Worm (Caenorhabditis elegans) whole organism, L1 larva: ENCODE measurements around the gene C09B8.8.

Source experiments
- C04F5.9 ChIP-seq: sonication (generic microtip); optimal IDR thresholded peaks from 2 replicates; lab custom pipeline; 2016; ENCODE audit warnings: missing genetic modification characterization, missing compliant biosample characterization
- F16B12.6 ChIP-seq: fragments of 150-350 bp; optimal IDR thresholded peaks from 2 replicates; lab custom pipeline; 2014; ENCODE audit warnings: missing biosample characterization, missing genetic modification characterization
- Y116A8C.19 ChIP-seq: sonication (generic microtip); optimal IDR thresholded peaks from 2 replicates; lab custom pipeline; 2016; ENCODE audit warnings: missing compliant biosample characterization, missing genetic modification characterization, borderline replicate concordance
- aha-1 ChIP-seq: fragments of 150-350 bp; optimal IDR thresholded peaks from 2 replicates; lab custom pipeline; 2014; ENCODE audit warnings: missing biosample characterization, missing genetic modification characterization
- aly-2 ChIP-seq: fragments of 150-350 bp; optimal IDR thresholded peaks from 2 replicates; lab custom pipeline; 2014; ENCODE audit warnings: missing biosample characterization, missing genetic modification characterization
- blmp-1 ChIP-seq: fragments of 150-350 bp; optimal IDR thresholded peaks from 2 replicates; lab custom pipeline; 2014; ENCODE audit warnings: missing biosample characterization, missing genetic modification characterization
- ceh-82 ChIP-seq, 3 experiments: fragments of 150-350 bp in 1 of 3; sonication (generic microtip) in 2 of 3; optimal IDR thresholded peaks; 2 replicates each; lab custom pipeline; 2014 to 2017; ENCODE audit warnings: missing biosample characterization in 3 of 3, missing genetic modification characterization in 3 of 3
- ces-1 ChIP-seq: fragments of 150-350 bp; optimal IDR thresholded peaks from 2 replicates; lab custom pipeline; 2014; ENCODE audit warnings: missing biosample characterization, missing genetic modification reagents, missing genetic modification characterization
- efl-1 ChIP-seq, 4 experiments: fragments of 150-350 bp; optimal IDR thresholded peaks in 3 of 4; peaks in 1 of 4; 1 replicate in 1 of 4; 2 replicates in 3 of 4; lab custom pipeline; 2014; ENCODE audit warnings: missing biosample characterization in 2 of 4, missing genetic modification characterization in 2 of 4, missing genetic modification reagents in 2 of 4
- egl-13 ChIP-seq: sonication (generic microtip); optimal IDR thresholded peaks from 2 replicates; lab custom pipeline; 2016; ENCODE audit warnings: missing genotype, missing genetic modification reagents, missing genetic modification characterization, missing compliant biosample characterization
- elt-3 ChIP-seq, 6 experiments: fragments of 150-350 bp in 1 of 6; sonication (generic microtip); optimal IDR thresholded peaks; 2 replicates each; lab custom pipeline; 2017 to 2018; ENCODE audit warnings: missing biosample characterization in 6 of 6, missing genetic modification characterization in 6 of 6, inconsistent platforms in 1 of 6
- fkh-4 ChIP-seq: sonication (generic microtip); optimal IDR thresholded peaks from 2 replicates; lab custom pipeline; 2016; ENCODE audit warnings: missing compliant biosample characterization, missing genetic modification characterization, borderline replicate concordance
- fos-1 ChIP-seq: fragments of 150-350 bp; optimal IDR thresholded peaks from 2 replicates; lab custom pipeline; 2014; ENCODE audit warnings: missing biosample characterization, missing genetic modification characterization
- grh-1 ChIP-seq: fragments of 200-800 bp; sonication (Bioruptor generic); IDR thresholded peaks from 2 replicates; pipeline ENCODE4 v1.3.6; 2022; ENCODE audit warnings: missing genetic modification reagents, missing genetic modification characterization, missing compliant biosample characterization
- hpl-2 ChIP-seq: fragments of 150-350 bp; optimal IDR thresholded peaks from 2 replicates; lab custom pipeline; 2014; ENCODE audit warnings: missing biosample characterization, missing genetic modification reagents, missing genetic modification characterization
- irx-1 ChIP-seq: sonication (generic microtip); optimal IDR thresholded peaks from 2 replicates; lab custom pipeline; 2016; ENCODE audit warnings: missing genetic modification characterization, missing compliant biosample characterization
- lin-13 ChIP-seq: fragments of 150-350 bp; optimal IDR thresholded peaks from 2 replicates; lab custom pipeline; 2014; ENCODE audit warnings: missing biosample characterization, missing genetic modification reagents, missing genetic modification characterization
- lin-14 ChIP-seq: fragments of 200-800 bp; sonication (Bioruptor generic); optimal IDR thresholded peaks from 2 replicates; lab custom pipeline; 2018; ENCODE audit warnings: mild to moderate bottlenecking, missing genetic modification characterization, moderate library complexity, missing compliant biosample characterization
- lin-15B ChIP-seq: fragments of 150-350 bp; sonication (generic microtip); optimal IDR thresholded peaks from 3 replicates; lab custom pipeline; 2014; ENCODE audit warnings: missing biosample characterization, missing genetic modification characterization
- lin-35 ChIP-seq, 2 experiments: fragments of 150-350 bp; optimal IDR thresholded peaks; 2 replicates each; lab custom pipeline; 2014; ENCODE audit warnings: missing biosample characterization in 2 of 2, missing genetic modification characterization in 2 of 2, missing genetic modification reagents in 2 of 2
- lin-39 ChIP-seq: fragments of 150-350 bp; optimal IDR thresholded peaks from 2 replicates; lab custom pipeline; 2014; ENCODE audit warnings: missing biosample characterization, missing genetic modification reagents, missing genetic modification characterization
- lir-3 ChIP-seq: sonication (generic microtip); optimal IDR thresholded peaks from 2 replicates; lab custom pipeline; 2016; ENCODE audit warnings: mild to moderate bottlenecking, missing genetic modification characterization, moderate library complexity, missing compliant biosample characterization; ENCODE audit not compliant: poor library complexity
- mep-1 ChIP-seq: fragments of 150-350 bp; optimal IDR thresholded peaks from 2 replicates; lab custom pipeline; 2014; ENCODE audit warnings: missing biosample characterization, missing genetic modification characterization
- nhr-12 ChIP-seq: sonication (generic microtip); optimal IDR thresholded peaks from 2 replicates; lab custom pipeline; 2017; ENCODE audit warnings: missing biosample characterization, missing genetic modification characterization
- nhr-20 ChIP-seq: sonication (generic microtip); optimal IDR thresholded peaks from 2 replicates; lab custom pipeline; 2016; ENCODE audit warnings: mild to moderate bottlenecking, missing genetic modification characterization, missing compliant biosample characterization
- nhr-28 ChIP-seq: fragments of 150-350 bp; optimal IDR thresholded peaks from 2 replicates; lab custom pipeline; 2014; ENCODE audit warnings: missing biosample characterization, missing genetic modification characterization
- nhr-47 ChIP-seq: sonication (generic microtip); optimal IDR thresholded peaks from 2 replicates; lab custom pipeline; 2016; ENCODE audit warnings: mild to moderate bottlenecking, missing genetic modification characterization, moderate library complexity, missing compliant biosample characterization
- nhr-71 ChIP-seq: sonication (generic microtip); optimal IDR thresholded peaks from 2 replicates; lab custom pipeline; 2016; ENCODE audit warnings: mild to moderate bottlenecking, missing genetic modification characterization, moderate library complexity, missing compliant biosample characterization
- nhr-76 ChIP-seq: sonication (generic microtip); optimal IDR thresholded peaks from 2 replicates; lab custom pipeline; 2017; ENCODE audit warnings: missing biosample characterization, missing genetic modification characterization
- nhr-77 ChIP-seq: fragments of 150-350 bp; optimal IDR thresholded peaks from 2 replicates; lab custom pipeline; 2014; ENCODE audit warnings: missing biosample characterization, missing genetic modification characterization
- nhr-85 ChIP-seq: sonication (generic microtip); peaks from one replicate; lab custom pipeline; 2016; ENCODE audit warnings: missing genetic modification characterization, inconsistent platforms, missing compliant biosample characterization
- pag-3 ChIP-seq: sonication (generic microtip); optimal IDR thresholded peaks from 2 replicates; lab custom pipeline; 2017; ENCODE audit warnings: missing genetic modification characterization, mild to moderate bottlenecking, missing compliant biosample characterization, antibody characterized with exemption, borderline replicate concordance; ENCODE audit not compliant: insufficient read depth
- pax-3 ChIP-seq: fragments of 200-800 bp; sonication (Bioruptor generic); optimal IDR thresholded peaks from 2 replicates; lab custom pipeline; 2018; ENCODE audit warnings: mild to moderate bottlenecking, missing genetic modification characterization, moderate library complexity, missing compliant biosample characterization
- rnt-1 ChIP-seq: sonication (generic microtip); optimal IDR thresholded peaks from 2 replicates; lab custom pipeline; 2016; ENCODE audit warnings: mild to moderate bottlenecking, missing genetic modification characterization, moderate library complexity, missing compliant biosample characterization
- snpc-4 ChIP-seq: fragments of 150-350 bp; optimal IDR thresholded peaks from 2 replicates; lab custom pipeline; 2014; ENCODE audit warnings: missing biosample characterization, missing genetic modification characterization
- snu-23 ChIP-seq: sonication (generic microtip); optimal IDR thresholded peaks from 2 replicates; lab custom pipeline; 2016; ENCODE audit warnings: missing genetic modification characterization, missing compliant biosample characterization
- sup-37 ChIP-seq: fragments of 200-800 bp; sonication (Bioruptor generic); optimal IDR thresholded peaks from 2 replicates; lab custom pipeline; 2018; ENCODE audit warnings: mild to moderate bottlenecking, missing genetic modification characterization, missing compliant biosample characterization
- swsn-7 ChIP-seq: sonication (generic microtip); optimal IDR thresholded peaks from 2 replicates; lab custom pipeline; 2016; ENCODE audit warnings: missing genetic modification characterization, missing compliant biosample characterization
- tbx-2 ChIP-seq: sonication (generic microtip); optimal IDR thresholded peaks from 2 replicates; lab custom pipeline; 2016; ENCODE audit warnings: missing genetic modification characterization, missing compliant biosample characterization
- unc-130 ChIP-seq: fragments of 150-350 bp; optimal IDR thresholded peaks from 2 replicates; lab custom pipeline; 2017; ENCODE audit warnings: missing biosample characterization, missing genetic modification characterization, inconsistent platforms
- unc-62 ChIP-seq: fragments of 150-350 bp; optimal IDR thresholded peaks from 2 replicates; lab custom pipeline; 2014; ENCODE audit warnings: missing biosample characterization, missing genetic modification reagents, missing genetic modification characterization
- unc-86 ChIP-seq: sonication (generic microtip); optimal IDR thresholded peaks from 2 replicates; lab custom pipeline; 2016; ENCODE audit warnings: missing genetic modification characterization, missing compliant biosample characterization
- vab-15 ChIP-seq: sonication (generic microtip); optimal IDR thresholded peaks from 2 replicates; lab custom pipeline; 2017; ENCODE audit warnings: missing genotype, mild to moderate bottlenecking, missing genetic modification characterization, missing compliant biosample characterization
- zip-4 ChIP-seq: fragments of 200-800 bp; sonication (Bioruptor generic); optimal IDR thresholded peaks from 2 replicates; lab custom pipeline; 2018; ENCODE audit warnings: mild to moderate bottlenecking, missing genetic modification characterization, moderate library complexity, missing compliant biosample characterization
- ztf-11 ChIP-seq, 2 experiments: sonication (generic microtip); optimal IDR thresholded peaks; 2 replicates each; lab custom pipeline; 2016 to 2017; ENCODE audit warnings: missing genetic modification characterization in 2 of 2, missing biosample characterization in 1 of 2, missing compliant biosample characterization in 1 of 2

The C09B8.8 gene

DNA sequence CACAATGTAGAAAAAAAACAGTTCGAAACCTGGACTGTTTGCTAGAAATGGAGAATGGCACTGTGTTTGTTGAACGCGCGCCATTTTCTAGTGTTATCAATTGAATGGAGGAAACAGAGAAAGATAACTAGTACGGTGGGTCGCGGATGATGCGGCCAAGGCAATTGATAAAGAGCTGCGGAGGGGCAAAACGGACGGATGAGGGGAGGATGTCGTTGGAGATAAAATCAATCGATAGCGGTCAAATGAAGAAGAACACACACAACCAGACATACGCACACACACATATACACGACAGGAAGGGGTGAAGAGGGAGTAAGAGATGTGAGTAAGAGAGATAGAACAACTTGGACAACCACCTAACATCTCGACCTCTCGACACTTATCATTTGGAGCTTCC, 34.8 kb downstream of the C09B8.8 start (continued):
- no peak for TF ChIP-seq unc-62 (GFP tag; lab: Kevin White, UChicago)
- TF ChIP-seq nhr-20 (tag; lab: Kevin White, UChicago): peak; percentile 40
- no peak for TF ChIP-seq aha-1
- no peak for TF ChIP-seq irx-1 (tag; lab: Kevin White, UChicago)
- TF ChIP-seq vab-15 (tag; lab: Kevin White, UChicago): no peak
- TF ChIP-seq ces-1: no peak
- TF ChIP-seq F16B12.6 (tag; lab: Kevin White, UChicago): no peak
- no peak for TF ChIP-seq lin-13 (GFP tag; lab: Kevin White, UChicago)
- no peak for TF ChIP-seq ztf-11 (tag; optimal IDR thresholded peaks at IDR 0.05; lab: Kevin White, UChicago)
- no peak for TF ChIP-seq lin-15B (tag; lab: Kevin White, UChicago)
- TF ChIP-seq Y116A8C.19: no peak
- TF ChIP-seq nhr-28 (tag; lab: Kevin White, UChicago): no peak
- no peak for TF ChIP-seq unc-86 (tag; lab: Kevin White, UChicago)
- no peak for TF ChIP-seq nhr-12 (tag; lab: Kevin White, UChicago)
- TF ChIP-seq snpc-4 (tag; lab: Kevin White, UChicago): no peak
- TF ChIP-seq nhr-77 (tag; lab: Kevin White, UChicago): no peak
- peak; percentile 75 for TF ChIP-seq lin-14 (GFP tag; lab: Kevin White, UChicago)
- TF ChIP-seq hpl-2 (GFP tag; lab: Kevin White, UChicago): no peak
- TF ChIP-seq swsn-7 (tag; lab: Kevin White, UChicago): no peak
- peak; percentile 9 for TF ChIP-seq rnt-1 (tag; lab: Kevin White, UChicago)
- no peak for TF ChIP-seq sup-37 (GFP tag; lab: Kevin White, UChicago)
- no peak for TF ChIP-seq lin-35 (GFP tag; optimal IDR thresholded peaks at IDR 0.05; lab: Kevin White, UChicago)
- TF ChIP-seq zip-4 (GFP tag; lab: Kevin White, UChicago): no peak
- TF ChIP-seq tbx-2 (tag; lab: Kevin White, UChicago): peak; percentile 5
- TF ChIP-seq pag-3 (tag; lab: Kevin White, UChicago): no peak
- TF ChIP-seq unc-130 (tag; lab: Kevin White, UChicago): peak; percentile 72
- TF ChIP-seq, all 84 proteins: peak for 13

DNA sequence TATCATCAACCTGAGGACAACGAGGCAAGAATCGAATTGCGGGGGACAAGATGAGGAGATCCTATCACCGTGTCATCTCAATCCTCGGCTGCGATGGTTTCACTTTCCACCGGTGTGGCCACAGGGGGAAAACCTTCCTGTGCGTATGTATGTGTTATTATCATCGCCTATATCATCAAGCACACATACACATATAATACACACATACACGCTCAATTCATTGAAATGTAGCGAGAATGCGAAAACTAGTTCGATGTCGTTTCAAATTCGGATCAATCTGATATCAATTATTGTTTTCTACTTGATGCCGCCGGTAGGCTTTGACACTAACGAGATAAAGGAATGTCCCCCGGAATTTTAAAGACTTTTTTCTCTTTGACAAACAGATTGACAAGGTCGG, 35.6 kb downstream of the C09B8.8 start:
- TF ChIP-seq lin-14 (GFP tag; lab: Kevin White, UChicago) (peak; percentile 35), nhr-85 (tag; lab: Kevin White, UChicago) (peak; percentile 56), unc-130 (tag; lab: Kevin White, UChicago) (peak; percentile 29), tbx-2 (tag; lab: Kevin White, UChicago) (peak; percentile 6), elt-3 (tag; optimal IDR thresholded peaks at IDR 0.05; lab: Kevin White, UChicago) (peak in 5 of 6 experiments; percentile 16 to 64 (median 62)), blmp-1 (peak; percentile 96), nhr-71 (tag; lab: Kevin White, UChicago) (peak; percentile 6), fkh-4 (tag; lab: Kevin White, UChicago) (no peak), grh-1 (GFP tag; lab: Robert Waterston, UW) (peak; percentile 47), lir-3 (tag; lab: Kevin White, UChicago) (no peak), snu-23 (GFP tag; lab: Kevin White, UChicago) (peak; percentile 14), lin-39 (tag; lab: Kevin White, UChicago) (no peak), nhr-20 (tag; lab: Kevin White, UChicago) (peak; percentile 24)

- TF ChIP-seq unc-62 (GFP tag; lab: Kevin White, UChicago) (no peak), Y116A8C.19 (no peak), ceh-82 (tag; optimal IDR thresholded peaks at IDR 0.05; lab: Kevin White, UChicago) (peak in 1 of 3 experiments; percentile 29), grh-1 (GFP tag; lab: Robert Waterston, UW) (no peak), irx-1 (tag; lab: Kevin White, UChicago) (peak; percentile 37), nhr-76 (tag; lab: Kevin White, UChicago) (no peak), fos-1 (tag; lab: Kevin White, UChicago) (no peak), nhr-20 (tag; lab: Kevin White, UChicago) (peak; percentile 23), lin-35 (GFP tag; optimal IDR thresholded peaks at IDR 0.05; lab: Kevin White, UChicago) (peak; percentile 7 to 22), efl-1 (optimal IDR thresholded peaks at IDR 0.05; lab: Kevin White, UChicago) (peak in 1 of 2 experiments; percentile 22), efl-1 (GFP tag; optimal IDR thresholded peaks at IDR 0.05 in 1 of 2; lab: Kevin White, UChicago) (peak; percentile 55 to 60), mep-1 (tag; lab: Kevin White, UChicago) (peak; percentile 32), nhr-28 (tag; lab: Kevin White, UChicago) (no peak), C04F5.9 (tag; lab: Kevin White, UChicago) (no peak), F16B12.6 (tag; lab: Kevin White, UChicago) (peak; percentile 85), nhr-12 (tag; lab: Kevin White, UChicago) (no peak), lin-39 (tag; lab: Kevin White, UChicago) (no peak), snpc-4 (tag; lab: Kevin White, UChicago) (no peak), egl-13 (tag; lab: Kevin White, UChicago) (no peak), aly-2 (tag; lab: Kevin White, UChicago) (no peak), nhr-47 (no peak), snu-23 (GFP tag; lab: Kevin White, UChicago) (peak; percentile 42), pax-3 (tag; lab: Kevin White, UChicago) (no peak), elt-3 (tag; optimal IDR thresholded peaks at IDR 0.05; lab: Kevin White, UChicago) (no peak), lin-14 (GFP tag; lab: Kevin White, UChicago) (peak; percentile 46)
These were observed 37.5 kb downstream of the C09B8.8 start, which contains the start of gene C45B2.6 for ce11 chrX:6052744-6053143. Gene C45B2.6 (plus strand): TSS chrX:6052879.
